Fruit fly (Drosophila melanogaster): ENCODE results near the gene CG14073.

DNA sequence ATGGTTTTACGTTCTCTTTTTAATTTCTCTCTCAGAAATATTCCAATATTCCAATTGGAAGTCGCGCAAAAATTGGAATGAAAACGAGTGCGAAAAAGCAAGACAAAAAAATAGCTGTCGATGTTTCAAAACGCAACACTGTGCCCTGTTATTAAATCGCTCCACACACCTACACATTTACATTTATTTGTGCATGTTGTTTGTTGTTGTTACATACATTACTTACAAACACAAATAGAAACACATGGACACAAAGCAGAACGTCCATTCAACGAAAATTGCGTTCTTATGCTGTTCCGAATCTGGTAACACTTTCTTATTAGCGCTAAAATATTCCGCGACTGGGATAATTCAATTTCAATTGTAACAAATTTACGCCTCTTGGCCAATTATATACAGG, 20.8 kb upstream of the CG14073 start:
- TF ChIP-seq usp (GFP tag; optimal IDR thresholded peaks at IDR 0.05) (no peak), pan (optimal IDR thresholded peaks at IDR 0.05) (no peak), psq (GFP tag; optimal IDR thresholded peaks at IDR 0.05) (no peak), GATAd (GFP tag; optimal IDR thresholded peaks at IDR 0.05) (no peak), sv (GFP tag; optimal IDR thresholded peaks at IDR 0.05) (no peak), Vsx2 (GFP tag; optimal IDR thresholded peaks at IDR 0.05; ENCODE audit: partially characterized antibody) (no peak), jim (GFP tag; optimal IDR thresholded peaks at IDR 0.05) (no peak), br (GFP tag; optimal IDR thresholded peaks at IDR 0.05) (no peak)
